Worm (Caenorhabditis elegans): Measurements from ENCODE around the gene PDB1.1.
A peak's percentile ranks its signal among the peaks of the same experiment; 100 is the strongest.

DNA sequence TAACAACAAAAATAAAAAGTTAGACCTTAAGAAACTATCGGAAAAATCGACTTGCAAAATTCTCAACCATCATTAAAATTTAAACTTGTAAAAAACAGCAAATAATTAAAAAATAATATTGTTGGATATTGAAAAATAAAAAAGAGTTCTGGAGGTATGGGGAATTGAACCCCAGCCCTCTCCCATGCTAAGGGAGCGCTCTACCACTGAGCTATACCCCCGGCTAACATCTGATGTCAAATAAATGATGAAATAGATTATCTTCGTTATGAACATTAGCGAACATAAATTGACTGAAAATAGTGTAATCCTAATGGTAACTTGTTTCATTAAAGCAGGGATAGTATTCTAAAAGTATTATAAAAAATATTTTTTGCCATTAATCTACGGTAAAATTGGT is 51.7 kb downstream of the PDB1.1 start:
- TF ChIP-seq ztf-11 (tag; optimal IDR thresholded peaks at IDR 0.05) (no peak), aly-2 (tag; optimal IDR thresholded peaks at IDR 0.05) (no peak), fos-1 (tag; optimal IDR thresholded peaks at IDR 0.05) (peak; percentile 10), nhr-25 (tag; optimal IDR thresholded peaks at IDR 0.05) (no peak), elt-1 (tag; optimal IDR thresholded peaks at IDR 0.05) (no peak), egl-27 (tag; optimal IDR thresholded peaks at IDR 0.05) (no peak), snpc-4 (tag; optimal IDR thresholded peaks at IDR 0.05) (no peak), nhr-12 (tag; optimal IDR thresholded peaks at IDR 0.05) (no peak), sem-4 (tag; optimal IDR thresholded peaks at IDR 0.05) (no peak)

Measured in whole organism, L2 larva.